Fruit fly (Drosophila melanogaster) whole organism, wandering third instar larva: ENCODE results near the gene Eaat2.

Experiments
- Abd-B ChIP-seq: fragments of >200 bp; optimal IDR thresholded peaks from 2 replicates; lab custom pipeline; 2017; ENCODE audit warnings: missing biosample characterization, missing genetic modification characterization
- CG32264 ChIP-seq: fragments of 200-800 bp; sonication (Bioruptor generic); optimal IDR thresholded peaks from 2 replicates; lab custom pipeline; 2016; ENCODE audit warnings: missing biosample characterization, missing genetic modification characterization
- CrebA ChIP-seq: fragments of 200-800 bp; sonication (Bioruptor generic); optimal IDR thresholded peaks from 2 replicates; lab custom pipeline; 2016; ENCODE audit warnings: missing biosample characterization, mild to moderate bottlenecking, missing genetic modification characterization, borderline replicate concordance
- Dfd ChIP-seq: fragments of >200 bp; optimal IDR thresholded peaks from 2 replicates; lab custom pipeline; 2017; ENCODE audit warnings: missing biosample characterization, missing genetic modification characterization
- Dif ChIP-seq: fragments of 200-275, 200-300 bp; sonication (Bioruptor generic); optimal IDR thresholded peaks from 2 replicates; lab custom pipeline; 2018; ENCODE audit warnings: missing biosample characterization, missing genetic modification characterization; ENCODE audit not compliant: partially characterized antibody
- GATAd ChIP-seq: sonication (Bioruptor generic); optimal IDR thresholded peaks from 2 replicates; lab custom pipeline; 2016; ENCODE audit warnings: missing biosample characterization, missing genetic modification characterization
- HLH106 ChIP-seq: fragments of 200-800 bp; optimal IDR thresholded peaks from 3 replicates; lab custom pipeline; 2019; ENCODE audit warnings: missing biosample characterization, mild to moderate bottlenecking, missing genetic modification characterization, moderate library complexity
- Hnf4 ChIP-seq: fragments of 200-800 bp; sonication (Bioruptor generic); optimal IDR thresholded peaks from 2 replicates; lab custom pipeline; 2016; ENCODE audit warnings: missing biosample characterization, mild to moderate bottlenecking, missing genetic modification characterization
- Hr78 ChIP-seq: fragments of >200 bp; optimal IDR thresholded peaks from 2 replicates; lab custom pipeline; 2017; ENCODE audit warnings: missing biosample characterization, missing genetic modification characterization
- Hr83 ChIP-seq: fragments of 200-300 bp; sonication (Bioruptor generic); optimal IDR thresholded peaks from 2 replicates; lab custom pipeline; 2016; ENCODE audit warnings: missing biosample characterization, mild to moderate bottlenecking, missing genetic modification characterization, moderate library complexity; ENCODE audit not compliant: poor library complexity, severe bottlenecking
- Jra ChIP-seq: sonication (Bioruptor generic); optimal IDR thresholded peaks from 2 replicates; lab custom pipeline; 2016; ENCODE audit warnings: missing biosample characterization, missing genetic modification characterization
- Mio ChIP-seq: sonication (Bioruptor generic); optimal IDR thresholded peaks from 2 replicates; lab custom pipeline; 2016; ENCODE audit warnings: missing biosample characterization, missing genetic modification characterization
- N ChIP-seq: fragments of >200 bp; optimal IDR thresholded peaks from 2 replicates; lab custom pipeline; 2018; ENCODE audit warnings: missing biosample characterization, missing external identifiers, missing genetic modification characterization
- OdsH ChIP-seq: fragments of 200-800 bp; sonication (Bioruptor generic); optimal IDR thresholded peaks from 2 replicates; lab custom pipeline; 2016; ENCODE audit warnings: missing biosample characterization, mild to moderate bottlenecking, missing genetic modification characterization
- Rel ChIP-seq, 2 experiments: fragments of 200-800 bp; sonication (Bioruptor generic) in 1 of 2; optimal IDR thresholded peaks; 2 replicates in 1 of 2; 3 replicates in 1 of 2; lab custom pipeline; 2016 to 2019; ENCODE audit warnings: mild to moderate bottlenecking in 2 of 2, missing biosample characterization in 2 of 2, missing genetic modification characterization in 2 of 2, moderate library complexity in 1 of 2
- Sp1 ChIP-seq: fragments of 200-800 bp; sonication (Bioruptor generic); optimal IDR thresholded peaks from 3 replicates; lab custom pipeline; 2019; ENCODE audit warnings: missing biosample characterization, mild to moderate bottlenecking, missing genetic modification characterization, moderate library complexity
- Vsx2 ChIP-seq: fragments of 200-300, 225-300 bp; sonication (Bioruptor generic); optimal IDR thresholded peaks from 2 replicates; lab custom pipeline; 2018; ENCODE audit warnings: missing biosample characterization, missing genetic modification characterization; ENCODE audit not compliant: partially characterized antibody
- br ChIP-seq: fragments of 200-800 bp; sonication (Bioruptor generic); optimal IDR thresholded peaks from 2 replicates; lab custom pipeline; 2016; ENCODE audit warnings: missing biosample characterization, missing genetic modification characterization
- brk ChIP-seq: fragments of 200-800 bp; sonication (Bioruptor generic); optimal IDR thresholded peaks from 2 replicates; lab custom pipeline; 2016; ENCODE audit warnings: missing biosample characterization, mild to moderate bottlenecking, missing genetic modification characterization
- dl ChIP-seq, 2 experiments: fragments of 175-275, 200-275 bp in 1 of 2; fragments of 200-275 bp in 1 of 2; sonication (Bioruptor generic); optimal IDR thresholded peaks; lab custom pipeline; 2018; ENCODE audit warnings: mild to moderate bottlenecking in 2 of 2, missing biosample characterization in 2 of 2, missing genetic modification characterization in 2 of 2, moderate library complexity in 2 of 2; ENCODE audit not compliant: partially characterized antibody in 2 of 2, insufficient read depth in 1 of 2
- dmrt93B ChIP-seq: fragments of 200-800 bp; sonication (Bioruptor generic); optimal IDR thresholded peaks from 2 replicates; lab custom pipeline; 2018; ENCODE audit warnings: missing biosample characterization, mild to moderate bottlenecking, missing genetic modification characterization
- dsf ChIP-seq: sonication (Bioruptor generic); optimal IDR thresholded peaks from 2 replicates; lab custom pipeline; 2016; ENCODE audit warnings: missing biosample characterization, missing genetic modification characterization, borderline replicate concordance
- ey ChIP-seq: fragments of 200-800 bp; sonication (Bioruptor generic); optimal IDR thresholded peaks from 2 replicates; lab custom pipeline; 2016; ENCODE audit warnings: missing biosample characterization, missing genetic modification characterization
- foxo ChIP-seq, 2 experiments: fragments of 200-800 bp; sonication (Bioruptor generic); optimal IDR thresholded peaks; 2 replicates in 1 of 2; 3 replicates in 1 of 2; lab custom pipeline; 2016 to 2017; ENCODE audit warnings: missing biosample characterization in 2 of 2, missing genetic modification characterization in 2 of 2
- fru ChIP-seq: fragments of 200-800 bp; sonication (Bioruptor generic); optimal IDR thresholded peaks from 3 replicates; lab custom pipeline; 2016; ENCODE audit warnings: missing biosample characterization, mild to moderate bottlenecking, missing genetic modification characterization
- h ChIP-seq: fragments of 200-800 bp; sonication (Bioruptor generic); optimal IDR thresholded peaks from 3 replicates; lab custom pipeline; 2016; ENCODE audit warnings: missing biosample characterization, mild to moderate bottlenecking, missing genetic modification characterization
- jim ChIP-seq: fragments of 175-275, 200-325 bp; sonication (Bioruptor generic); optimal IDR thresholded peaks from 2 replicates; lab custom pipeline; 2016; ENCODE audit warnings: missing biosample characterization, mild to moderate bottlenecking, missing genetic modification characterization
- pan ChIP-seq: fragments of >200 bp; optimal IDR thresholded peaks from 2 replicates; lab custom pipeline; 2017
- psq ChIP-seq: fragments of 200-800 bp; sonication (Bioruptor generic); optimal IDR thresholded peaks from 3 replicates; lab custom pipeline; 2017; ENCODE audit warnings: missing biosample characterization, mild to moderate bottlenecking, missing genetic modification characterization, moderate library complexity
- rgr ChIP-seq: fragments of 200-800 bp; sonication (Bioruptor generic); optimal IDR thresholded peaks from 3 replicates; lab custom pipeline; 2016; ENCODE audit warnings: missing biosample characterization, mild to moderate bottlenecking, missing genetic modification characterization
- sage ChIP-seq: fragments of 200-800 bp; sonication (Bioruptor generic); optimal IDR thresholded peaks from 2 replicates; lab custom pipeline; 2016; ENCODE audit warnings: missing biosample characterization, mild to moderate bottlenecking, missing genetic modification characterization
- tai ChIP-seq: sonication (Bioruptor generic); optimal IDR thresholded peaks from 2 replicates; lab custom pipeline; 2016; ENCODE audit warnings: missing biosample characterization, missing genetic modification characterization
- usp ChIP-seq: fragments of >200 bp; optimal IDR thresholded peaks from 2 replicates; lab custom pipeline; 2017; ENCODE audit warnings: missing biosample characterization, missing genetic modification characterization
- woc ChIP-seq: sonication (Bioruptor generic); optimal IDR thresholded peaks from 2 replicates; lab custom pipeline; 2016; ENCODE audit warnings: missing biosample characterization, mild to moderate bottlenecking, missing genetic modification characterization

Gene Eaat2

DNA sequence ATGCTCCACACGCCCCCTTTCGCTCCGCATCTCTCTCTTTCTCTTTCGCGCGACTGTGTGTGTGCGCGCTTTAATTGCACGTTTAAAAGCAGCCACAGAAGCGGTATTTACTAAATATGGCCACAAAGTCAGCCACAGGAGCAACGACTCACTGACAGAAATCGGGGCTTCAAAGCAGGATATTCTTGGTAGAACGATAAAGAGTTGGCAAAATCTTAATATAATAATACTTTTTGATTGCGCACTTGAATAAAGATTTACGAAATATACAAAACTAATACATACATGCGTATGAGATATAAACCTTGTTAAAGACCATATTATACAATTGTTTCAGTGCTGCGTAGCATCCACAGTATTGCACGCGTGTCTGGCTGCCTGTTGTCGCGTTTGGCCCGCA, 43.4 kb downstream of the Eaat2 start:
- TF ChIP-seq Rel (GFP tag; optimal IDR thresholded peaks at IDR 0.05; lab: Kevin White, UChicago) (no peak), Rel (tag; optimal IDR thresholded peaks at IDR 0.05; lab: Kevin White, UChicago) (no peak), Dif (GFP tag; lab: Kevin White, UChicago) (no peak), N (GFP tag; lab: Kevin White, UChicago) (no peak), br (peak; percentile 62), GATAd (GFP tag; lab: Kevin White, UChicago) (no peak), fru (GFP tag; lab: Kevin White, UChicago) (peak; percentile 61), HLH106 (tag; lab: Kevin White, UChicago) (peak; percentile 42), Vsx2 (GFP tag; lab: Kevin White, UChicago) (no peak), Dfd (GFP tag; lab: Kevin White, UChicago) (no peak), Mio (GFP tag; lab: Kevin White, UChicago) (no peak), foxo (GFP tag; optimal IDR thresholded peaks at IDR 0.05; lab: Kevin White, UChicago) (peak in 1 of 2 experiments; percentile 60), tai (GFP tag; lab: Kevin White, UChicago) (no peak), Jra (GFP tag; lab: Kevin White, UChicago) (no peak), woc (GFP tag; lab: Kevin White, UChicago) (no peak), sage (GFP tag; lab: Kevin White, UChicago) (no peak), CrebA (GFP tag; lab: Kevin White, UChicago) (no peak), dl (GFP tag; optimal IDR thresholded peaks at IDR 0.05; lab: Kevin White, UChicago; ENCODE audit: insufficient read depth in 1 of 2, partially characterized antibody in 2 of 2) (no peak), rgr (peak; percentile 42), brk (no peak), Sp1 (GFP tag; lab: Kevin White, UChicago) (peak; percentile 54), dmrt93B (GFP tag; lab: Kevin White, UChicago) (no peak), Hr78 (GFP tag; lab: Kevin White, UChicago) (no peak), psq (peak; percentile 36), Hr83 (GFP tag; lab: Kevin White, UChicago) (no peak), Hnf4 (peak; percentile 37), h (GFP tag; lab: Kevin White, UChicago) (peak; percentile 61), dsf (GFP tag; lab: Kevin White, UChicago) (no peak), OdsH (GFP tag; lab: Kevin White, UChicago) (peak; percentile 65), ey (peak; percentile 47)

DNA sequence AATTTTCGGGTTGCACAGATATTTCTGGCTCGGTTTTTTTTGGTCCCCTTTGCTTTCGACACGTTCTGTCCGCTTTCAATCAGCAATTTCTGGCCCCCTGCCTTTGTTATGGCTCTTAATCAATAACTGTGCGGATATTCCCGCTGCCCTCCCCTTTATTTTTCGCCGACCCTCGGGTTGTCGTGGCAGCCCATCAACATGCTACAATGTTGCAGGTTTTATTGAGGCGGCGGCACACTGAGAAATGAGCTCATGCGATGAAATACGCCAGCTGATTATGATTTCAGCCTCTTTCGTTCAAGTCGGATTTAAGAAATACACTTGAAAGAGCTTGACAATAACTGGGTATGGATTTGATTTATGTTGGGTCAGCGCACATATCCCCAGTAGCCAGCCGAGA, 46.1 kb downstream of the Eaat2 start:
- TF ChIP-seq woc (GFP tag; lab: Kevin White, UChicago) (no peak), CG32264 (GFP tag; lab: Kevin White, UChicago) (no peak), usp (GFP tag; lab: Kevin White, UChicago) (no peak), Rel (GFP tag; optimal IDR thresholded peaks at IDR 0.05; lab: Kevin White, UChicago) (no peak), Rel (tag; optimal IDR thresholded peaks at IDR 0.05; lab: Kevin White, UChicago) (no peak), dsf (GFP tag; lab: Kevin White, UChicago) (no peak), Hr83 (GFP tag; lab: Kevin White, UChicago) (no peak), Hr78 (GFP tag; lab: Kevin White, UChicago) (no peak), jim (GFP tag; lab: Kevin White, UChicago) (no peak)
- TF ChIP-seq, all 38 proteins: peak for 0

DNA sequence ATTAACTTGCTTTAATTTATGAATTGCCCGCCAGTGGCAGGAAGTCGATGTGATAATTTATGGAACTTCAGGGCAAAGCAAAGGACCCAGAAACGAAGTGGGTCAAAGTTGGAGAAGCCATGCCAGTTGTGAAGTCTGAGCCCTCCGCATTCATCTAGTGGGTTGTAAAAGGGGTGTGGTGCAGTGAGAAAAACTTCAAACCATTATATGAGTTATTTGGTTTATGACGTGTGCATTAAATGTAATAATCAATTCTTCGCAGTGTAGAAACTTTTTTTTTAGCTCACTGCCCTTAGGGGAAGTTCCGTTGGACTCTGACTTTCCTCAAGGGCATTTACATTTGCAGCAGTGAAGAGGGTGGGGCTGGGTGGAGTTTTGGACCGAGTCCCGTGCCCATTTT, 46.6 kb downstream of the Eaat2 start:
- TF ChIP-seq ey: no peak
- peak in 1 of 2 experiments; percentile 9 for TF ChIP-seq foxo (GFP tag; optimal IDR thresholded peaks at IDR 0.05; lab: Kevin White, UChicago)

DNA sequence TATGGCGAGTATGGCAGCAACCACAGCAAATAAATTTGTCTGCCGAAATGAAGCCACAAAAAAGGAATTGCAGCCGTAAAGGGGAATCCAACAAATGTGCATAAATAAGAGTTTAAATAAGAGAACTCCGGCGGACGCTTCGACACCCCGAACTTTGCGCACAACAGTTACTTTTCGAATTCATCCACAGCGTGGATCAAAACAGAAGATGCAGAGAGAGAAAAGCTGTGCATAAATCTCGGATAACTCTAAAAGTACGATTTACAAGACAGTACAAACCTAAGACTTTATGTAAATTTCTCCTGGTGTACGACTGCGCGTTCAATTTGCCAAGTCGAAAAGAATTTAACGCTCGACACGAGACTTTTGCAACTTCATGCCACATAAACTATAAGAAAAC, 47.7 kb downstream of the Eaat2 start:
- TF ChIP-seq CrebA (GFP tag; lab: Kevin White, UChicago) (no peak), fru (GFP tag; lab: Kevin White, UChicago) (peak; percentile 17), CG32264 (GFP tag; lab: Kevin White, UChicago) (no peak), Hr78 (GFP tag; lab: Kevin White, UChicago) (no peak), pan (lab: Kevin White, UChicago) (no peak), usp (GFP tag; lab: Kevin White, UChicago) (no peak), foxo (GFP tag; optimal IDR thresholded peaks at IDR 0.05; lab: Kevin White, UChicago) (peak in 1 of 2 experiments; percentile 31), Abd-B (GFP tag; lab: Kevin White, UChicago) (no peak), woc (GFP tag; lab: Kevin White, UChicago) (peak; percentile 12), Sp1 (GFP tag; lab: Kevin White, UChicago) (no peak), Mio (GFP tag; lab: Kevin White, UChicago) (no peak), HLH106 (tag; lab: Kevin White, UChicago) (peak; percentile 24), N (GFP tag; lab: Kevin White, UChicago) (no peak), Rel (GFP tag; optimal IDR thresholded peaks at IDR 0.05; lab: Kevin White, UChicago) (no peak), Rel (tag; optimal IDR thresholded peaks at IDR 0.05; lab: Kevin White, UChicago) (peak; percentile 16), ey (no peak), Vsx2 (GFP tag; lab: Kevin White, UChicago) (no peak)
